Worm (Caenorhabditis elegans) whole organism, L4 larva: ENCODE data around the gene K05G3.1.

Experiments
- R02D3.7 ChIP-seq: fragments of 150-350 bp; sonication (generic microtip); optimal IDR thresholded peaks from 3 replicates; lab custom pipeline; 2014; ENCODE audit warnings: missing biosample characterization, missing genetic modification characterization
- aha-1 ChIP-seq: fragments of 150-350 bp; peaks from one replicate; lab custom pipeline; 2014; ENCODE audit warnings: missing biosample characterization, missing genetic modification characterization
- ctbp-1 ChIP-seq: fragments of 200-800 bp; sonication (Bioruptor generic); IDR thresholded peaks from 2 replicates; pipeline ENCODE4 v1.3.6; 2022; ENCODE audit warnings: missing genetic modification reagents, missing genetic modification characterization, missing compliant biosample characterization
- egl-27 ChIP-seq: sonication (generic microtip); optimal IDR thresholded peaks from 3 replicates; lab custom pipeline; 2017; ENCODE audit warnings: missing biosample characterization, missing genetic modification reagents, missing genetic modification characterization
- hlh-30 ChIP-seq: sonication (generic microtip); optimal IDR thresholded peaks from 2 replicates; lab custom pipeline; 2017; ENCODE audit warnings: antibody characterized with exemption, mild to moderate bottlenecking, missing genetic modification characterization, missing compliant biosample characterization; ENCODE audit not compliant: insufficient read depth
- nhr-41 ChIP-seq: fragments of 200-800 bp; sonication (Bioruptor generic); IDR thresholded peaks from 2 replicates; pipeline ENCODE4 v1.3.6; 2022; ENCODE audit warnings: missing genetic modification reagents, missing genetic modification characterization, missing compliant biosample characterization
- nhr-77 ChIP-seq: fragments of 150-350 bp; optimal IDR thresholded peaks from 2 replicates; lab custom pipeline; 2014; ENCODE audit warnings: missing biosample characterization, missing genetic modification characterization
- skn-1 ChIP-seq: fragments of 150-350 bp; optimal IDR thresholded peaks from 2 replicates; lab custom pipeline; 2014; ENCODE audit warnings: missing biosample characterization, missing genetic modification characterization

DNA sequence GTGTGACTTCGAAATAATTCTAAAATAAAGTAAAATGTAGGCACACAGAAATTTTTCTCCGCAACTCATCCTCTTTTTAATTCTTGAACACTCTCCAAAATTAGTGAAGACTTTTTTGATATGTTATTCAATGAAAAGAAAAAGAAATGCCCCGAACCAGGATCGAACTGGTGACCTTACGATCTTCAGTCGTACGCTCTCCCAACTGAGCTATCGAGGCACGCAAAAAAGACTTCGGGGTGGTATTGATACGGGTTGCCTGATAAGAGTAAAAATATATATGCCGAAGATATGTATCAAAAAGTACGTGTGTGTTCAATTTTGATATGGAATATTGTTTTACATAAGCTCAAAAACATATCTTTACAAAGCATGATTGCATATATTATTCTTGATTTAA is 1.9 kb downstream of the K05G3.1 start:
- TF ChIP-seq nhr-77 (tag; lab: Kevin White, UChicago) = peak; percentile 3
- no peak for TF ChIP-seq R02D3.7 (tag; lab: Kevin White, UChicago)
- no peak for TF ChIP-seq ctbp-1 (GFP tag; lab: Robert Waterston, UW)
- peak; percentile 81 for TF ChIP-seq aha-1 (tag; lab: Kevin White, UChicago)
- peak; percentile 21 for TF ChIP-seq hlh-30
- no peak for TF ChIP-seq egl-27
- TF ChIP-seq skn-1 (tag; lab: Kevin White, UChicago) = no peak
- no peak for TF ChIP-seq nhr-41 (GFP tag; lab: Robert Waterston, UW)
